Worm (Caenorhabditis elegans) whole organism, young adult: Measurements from ENCODE around the gene dsb-2.

Experiments used
- B0261.1 ChIP-seq: sonication (generic microtip); optimal IDR thresholded peaks from 2 replicates; lab custom pipeline; 2016; ENCODE audit warnings: mild to moderate bottlenecking, missing genetic modification characterization, moderate library complexity, missing compliant biosample characterization
- B0336.3 ChIP-seq: fragments of 200-800 bp; sonication (Bioruptor generic); IDR thresholded peaks from 2 replicates; pipeline ENCODE4 v1.3.6; 2022; ENCODE audit warnings: missing genetic modification characterization, missing compliant biosample characterization
- C17E4.6 ChIP-seq: fragments of 200-800 bp; sonication (Bioruptor generic); IDR thresholded peaks from 2 replicates; pipeline ENCODE4 v1.3.6; 2022; ENCODE audit warnings: missing genetic modification reagents, missing genetic modification characterization, missing compliant biosample characterization
- F39B2.1 ChIP-seq: fragments of 200-800 bp; sonication (Bioruptor generic); IDR thresholded peaks from 2 replicates; pipeline ENCODE4 v1.3.6; 2022; ENCODE audit warnings: missing genetic modification reagents, missing genetic modification characterization, missing compliant biosample characterization
- F52B5.7 ChIP-seq: sonication (generic microtip); optimal IDR thresholded peaks from 2 replicates; lab custom pipeline; 2016; ENCODE audit warnings: mild to moderate bottlenecking, missing genetic modification characterization, missing compliant biosample characterization
- F55B11.4 ChIP-seq: sonication (generic microtip); optimal IDR thresholded peaks from 2 replicates; lab custom pipeline; 2016; ENCODE audit warnings: missing compliant biosample characterization, missing genetic modification characterization, borderline replicate concordance; ENCODE audit not compliant: insufficient read depth
- K11D2.4 ChIP-seq: fragments of 200-800 bp; sonication (Bioruptor generic); IDR thresholded peaks from 2 replicates; pipeline ENCODE4 v1.3.6; 2022; ENCODE audit warnings: missing genetic modification reagents, missing genetic modification characterization, missing compliant biosample characterization
- Y95B8A.8 ChIP-seq: fragments of 200-800 bp; sonication (Bioruptor generic); IDR thresholded peaks from 2 replicates; pipeline ENCODE4 v1.3.6; 2022; ENCODE audit warnings: missing genetic modification reagents, missing genetic modification characterization, missing compliant biosample characterization
- ama-1 ChIP-seq, 3 experiments: fragments of 150-350 bp in 1 of 3; sonication (generic microtip) in 2 of 3; optimal IDR thresholded peaks; 2 replicates each; lab custom pipeline; 2014 to 2018; ENCODE audit warnings: missing biosample characterization in 2 of 3, missing genetic modification characterization in 2 of 3, missing genetic modification reagents in 2 of 3
- aptf-2 ChIP-seq: fragments of 200-800 bp; sonication (Bioruptor generic); conservative IDR thresholded peaks from 2 replicates; pipeline ENCODE4 v1.3.6; 2022; ENCODE audit warnings: missing genetic modification reagents, missing genetic modification characterization, missing compliant biosample characterization
- atf-7 ChIP-seq: sonication (generic microtip); optimal IDR thresholded peaks from 2 replicates; lab custom pipeline; 2017; ENCODE audit warnings: mild to moderate bottlenecking, missing genetic modification characterization, missing compliant biosample characterization
- athp-1 ChIP-seq: sonication (generic microtip); optimal IDR thresholded peaks from 2 replicates; lab custom pipeline; 2017; ENCODE audit warnings: mild to moderate bottlenecking, missing genetic modification characterization, missing compliant biosample characterization
- attf-3 ChIP-seq: fragments of 200-800 bp; sonication (Bioruptor generic); conservative IDR thresholded peaks from 2 replicates; pipeline ENCODE4 v1.3.6; 2022; ENCODE audit warnings: missing genetic modification reagents, missing genetic modification characterization, missing compliant biosample characterization
- ceh-100 ChIP-seq: fragments of 200-800 bp; sonication (Bioruptor generic); IDR thresholded peaks from 2 replicates; pipeline ENCODE4 v1.3.6; 2022; ENCODE audit warnings: missing genetic modification reagents, missing genetic modification characterization, missing compliant biosample characterization
- dpff-1 ChIP-seq: sonication (generic microtip); optimal IDR thresholded peaks from 2 replicates; lab custom pipeline; 2017; ENCODE audit warnings: mild to moderate bottlenecking, missing genetic modification characterization, missing compliant biosample characterization
- ekl-4 ChIP-seq: fragments of 200-800 bp; sonication (Bioruptor generic); IDR thresholded peaks from 2 replicates; pipeline ENCODE4 v1.3.6; 2022; ENCODE audit warnings: missing genetic modification reagents, missing genetic modification characterization, missing compliant biosample characterization
- ets-4 ChIP-seq: fragments of 200-800 bp; sonication (Bioruptor generic); optimal IDR thresholded peaks from 2 replicates; lab custom pipeline; 2018; ENCODE audit warnings: mild to moderate bottlenecking, missing genetic modification characterization, missing compliant biosample characterization
- gei-17 ChIP-seq: fragments of 200-800 bp; sonication (Bioruptor generic); optimal IDR thresholded peaks from 2 replicates; lab custom pipeline; 2018; ENCODE audit warnings: mild to moderate bottlenecking, missing genetic modification characterization, missing compliant biosample characterization
- him-1 ChIP-seq: sonication (generic microtip); optimal IDR thresholded peaks from 2 replicates; lab custom pipeline; 2016; ENCODE audit warnings: missing genotype, missing genetic modification reagents, missing genetic modification characterization, missing compliant biosample characterization
- hlh-26 ChIP-seq: fragments of 200-800 bp; sonication (Bioruptor generic); conservative IDR thresholded peaks from 2 replicates; pipeline ENCODE4 v1.3.6; 2022; ENCODE audit warnings: missing genetic modification reagents, missing genetic modification characterization, missing compliant biosample characterization
- hsf-1 ChIP-seq: fragments of 200-800 bp; sonication (Bioruptor generic); IDR thresholded peaks from 2 replicates; pipeline ENCODE4 v1.3.6; 2022; ENCODE audit warnings: missing genetic modification reagents, missing genetic modification characterization, missing compliant biosample characterization
- lin-26 ChIP-seq: fragments of 200-800 bp; sonication (Bioruptor generic); IDR thresholded peaks from 2 replicates; pipeline ENCODE4 v1.3.6; 2022; ENCODE audit warnings: missing genetic modification reagents, missing genetic modification characterization, missing compliant biosample characterization
- lin-40 ChIP-seq: sonication (generic microtip); optimal IDR thresholded peaks from 2 replicates; lab custom pipeline; 2016; ENCODE audit warnings: missing genetic modification characterization, mild to moderate bottlenecking, missing compliant biosample characterization, missing genotype, missing genetic modification reagents
- mel-28 ChIP-seq: sonication (generic microtip); optimal IDR thresholded peaks from 2 replicates; lab custom pipeline; 2016; ENCODE audit warnings: borderline replicate concordance, mild to moderate bottlenecking, missing genetic modification characterization, missing compliant biosample characterization
- mes-4 ChIP-seq: sonication (generic microtip); optimal IDR thresholded peaks from 2 replicates; lab custom pipeline; 2016; ENCODE audit warnings: missing genotype, missing genetic modification characterization, missing compliant biosample characterization
- nfya-2 ChIP-seq: fragments of 200-800 bp; sonication (Bioruptor generic); IDR thresholded peaks from 2 replicates; pipeline ENCODE4 v1.3.6; 2022; ENCODE audit warnings: missing genetic modification reagents, missing genetic modification characterization, missing compliant biosample characterization
- nhr-120 ChIP-seq: fragments of 200-800 bp; sonication (Bioruptor generic); IDR thresholded peaks from 2 replicates; pipeline ENCODE4 v1.3.6; 2022; ENCODE audit warnings: missing genetic modification characterization, missing compliant biosample characterization
- nhr-80 ChIP-seq: sonication (generic microtip); optimal IDR thresholded peaks from 2 replicates; lab custom pipeline; 2016; ENCODE audit warnings: missing genetic modification characterization, missing compliant biosample characterization
- rec-8 ChIP-seq, 2 experiments: sonication (generic microtip); optimal IDR thresholded peaks; 2 replicates each; lab custom pipeline; 2016; ENCODE audit warnings: mild to moderate bottlenecking in 2 of 2, missing genetic modification characterization in 2 of 2, missing genetic modification reagents in 2 of 2, missing genotype in 2 of 2, missing biosample characterization in 1 of 2, missing compliant biosample characterization in 1 of 2, moderate library complexity in 1 of 2
- repo-1 ChIP-seq: sonication (generic microtip); optimal IDR thresholded peaks from 2 replicates; lab custom pipeline; 2017; ENCODE audit warnings: mild to moderate bottlenecking, missing genetic modification characterization, missing compliant biosample characterization
- xnd-1 ChIP-seq: sonication (generic microtip); optimal IDR thresholded peaks from 2 replicates; lab custom pipeline; 2016; ENCODE audit warnings: missing genotype, missing genetic modification reagents, missing genetic modification characterization, missing compliant biosample characterization
- ztf-26 ChIP-seq: sonication (generic microtip); optimal IDR thresholded peaks from 2 replicates; lab custom pipeline; 2017; ENCODE audit warnings: missing genetic modification characterization, missing compliant biosample characterization
- ztf-28 ChIP-seq: fragments of 200-800 bp; sonication (Bioruptor generic); IDR thresholded peaks from 2 replicates; pipeline ENCODE4 v1.3.6; 2022; ENCODE audit warnings: missing genetic modification reagents, missing genetic modification characterization, missing compliant biosample characterization
- ztf-6 ChIP-seq: fragments of 200-800 bp; sonication (Bioruptor generic); IDR thresholded peaks from 2 replicates; pipeline ENCODE4 v1.3.6; 2022; ENCODE audit warnings: missing genetic modification reagents, missing genetic modification characterization, missing compliant biosample characterization

The dsb-2 gene

ce11 chrII:14451934-14452333, 41.0 kb downstream of the dsb-2 start:
- TF ChIP-seq ztf-6 (GFP tag; lab: Robert Waterston, UW) (no peak), hsf-1 (no peak), mes-4 (tag; lab: Kevin White, UChicago) (no peak), nhr-120 (no peak), lin-26 (GFP tag; lab: Robert Waterston, UW) (no peak), F52B5.7 (tag; lab: Kevin White, UChicago) (no peak), mel-28 (tag; lab: Kevin White, UChicago) (no peak), ets-4 (GFP tag; lab: Kevin White, UChicago) (no peak), athp-1 (tag; lab: Kevin White, UChicago) (no peak), nhr-80 (tag; lab: Kevin White, UChicago) (no peak), ekl-4 (GFP tag; lab: Robert Waterston, UW) (no peak), lin-40 (tag; lab: Kevin White, UChicago) (no peak), atf-7 (tag; lab: Kevin White, UChicago) (no peak), dpff-1 (no peak), B0261.1 (tag; lab: Kevin White, UChicago) (no peak), F39B2.1 (GFP tag; lab: Robert Waterston, UW) (no peak), F55B11.4 (tag; lab: Kevin White, UChicago) (no peak), nfya-2 (no peak), hlh-26 (GFP tag; lab: Robert Waterston, UW) (no peak), Y95B8A.8 (no peak)

ce11 chrII:14455332-14455731, 44.4 kb downstream of the dsb-2 start, which contains the start of gene dmsr-6:
Gene dmsr-6, plus strand, starts transcription at chrII:14455632.
- TF ChIP-seq ztf-28 (GFP tag; lab: Robert Waterston, UW): no peak
- TF ChIP-seq ceh-100: no peak
- TF ChIP-seq C17E4.6: no peak
- no peak for TF ChIP-seq xnd-1
- no peak for TF ChIP-seq ztf-26 (tag; lab: Kevin White, UChicago)
- no peak for TF ChIP-seq nhr-120
- TF ChIP-seq rec-8 (tag; optimal IDR thresholded peaks at IDR 0.05; lab: Kevin White, UChicago): no peak
- TF ChIP-seq repo-1 (tag; lab: Kevin White, UChicago): no peak
- TF ChIP-seq gei-17 (GFP tag; lab: Kevin White, UChicago): no peak
- no peak for TF ChIP-seq ama-1 (optimal IDR thresholded peaks at IDR 0.05; lab: Kevin White, UChicago)
- no peak for TF ChIP-seq ama-1 (GFP tag; optimal IDR thresholded peaks at IDR 0.05; lab: Kevin White, UChicago)
- TF ChIP-seq him-1: no peak
- TF ChIP-seq aptf-2 (GFP tag; lab: Robert Waterston, UW): no peak
- no peak for TF ChIP-seq K11D2.4
- no peak for TF ChIP-seq B0336.3
- TF ChIP-seq ets-4 (GFP tag; lab: Kevin White, UChicago): no peak
- no peak for TF ChIP-seq attf-3 (GFP tag; lab: Robert Waterston, UW)
